Worm (Caenorhabditis elegans) whole organism, L3 larva: ENCODE results near the gene F56D5.6.

Experiments used
- ceh-82 ChIP-seq: fragments of 150-350 bp; optimal IDR thresholded peaks from 2 replicates; lab custom pipeline; 2014; ENCODE audit warnings: missing biosample characterization, missing genetic modification characterization
- nfya-1 ChIP-seq: sonication (generic microtip); optimal IDR thresholded peaks from 2 replicates; lab custom pipeline; 2017; ENCODE audit warnings: missing genetic modification characterization, mild to moderate bottlenecking, missing compliant biosample characterization, antibody characterized with exemption, moderate library complexity; ENCODE audit not compliant: insufficient read depth
- nhr-11 ChIP-seq: fragments of 150-350 bp; optimal IDR thresholded peaks from 2 replicates; lab custom pipeline; 2014; ENCODE audit warnings: missing biosample characterization, missing genetic modification characterization
- nhr-237 ChIP-seq: fragments of 150-350 bp; optimal IDR thresholded peaks from 2 replicates; lab custom pipeline; 2014; ENCODE audit warnings: missing biosample characterization, missing genetic modification characterization
- skn-1 ChIP-seq: fragments of 150-350 bp; optimal IDR thresholded peaks from 2 replicates; lab custom pipeline; 2014; ENCODE audit warnings: missing biosample characterization, missing genetic modification characterization
- snpc-4 ChIP-seq: fragments of 150-350 bp; optimal IDR thresholded peaks from 2 replicates; lab custom pipeline; 2014; ENCODE audit warnings: missing biosample characterization, missing genetic modification characterization
- unc-39 ChIP-seq: sonication (generic microtip); optimal IDR thresholded peaks from 4 replicates; lab custom pipeline; 2017; ENCODE audit warnings: missing biosample characterization, missing genetic modification characterization
- zag-1 ChIP-seq: fragments of 150-350 bp; optimal IDR thresholded peaks from 2 replicates; lab custom pipeline; 2014; ENCODE audit warnings: missing biosample characterization, missing genetic modification characterization
- ztf-11 ChIP-seq: fragments of 150-350 bp; optimal IDR thresholded peaks from 2 replicates; lab custom pipeline; 2014; ENCODE audit warnings: missing biosample characterization, missing genetic modification characterization

DNA sequence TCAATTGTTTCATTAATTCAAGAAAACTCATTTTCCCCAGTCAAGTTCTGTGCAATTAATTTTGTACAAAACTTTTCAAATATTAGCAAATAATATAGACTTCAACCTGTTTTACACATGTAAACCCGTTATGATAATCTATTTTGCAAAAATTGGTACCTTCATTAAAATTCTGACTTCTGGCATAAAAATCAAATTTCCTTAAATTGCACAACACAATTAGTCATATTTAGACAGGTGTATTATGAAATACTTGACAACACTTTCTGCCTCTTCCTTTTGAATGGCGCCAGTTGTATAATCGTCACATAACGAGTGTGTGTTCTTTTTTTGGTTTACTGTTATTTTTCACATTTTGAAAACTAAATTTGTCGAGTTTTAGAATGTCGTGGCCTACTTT is 30.6 kb upstream of the F56D5.6 start, which contains the start of gene fbxc-58:
- TF ChIP-seq snpc-4 (tag; lab: Kevin White, UChicago): no peak
- no peak for TF ChIP-seq zag-1 (tag; lab: Kevin White, UChicago)
- no peak for TF ChIP-seq nfya-1
- TF ChIP-seq ztf-11: no peak
- no peak for TF ChIP-seq nhr-237 (tag; lab: Kevin White, UChicago)
- no peak for TF ChIP-seq skn-1 (tag; lab: Kevin White, UChicago)
- no peak for TF ChIP-seq nhr-11 (tag; lab: Kevin White, UChicago)
- TF ChIP-seq ceh-82 (tag; lab: Kevin White, UChicago): no peak
- no peak for TF ChIP-seq unc-39 (tag; lab: Kevin White, UChicago)
